Worm (Caenorhabditis elegans): ENCODE data around the gene frpr-4.

DNA sequence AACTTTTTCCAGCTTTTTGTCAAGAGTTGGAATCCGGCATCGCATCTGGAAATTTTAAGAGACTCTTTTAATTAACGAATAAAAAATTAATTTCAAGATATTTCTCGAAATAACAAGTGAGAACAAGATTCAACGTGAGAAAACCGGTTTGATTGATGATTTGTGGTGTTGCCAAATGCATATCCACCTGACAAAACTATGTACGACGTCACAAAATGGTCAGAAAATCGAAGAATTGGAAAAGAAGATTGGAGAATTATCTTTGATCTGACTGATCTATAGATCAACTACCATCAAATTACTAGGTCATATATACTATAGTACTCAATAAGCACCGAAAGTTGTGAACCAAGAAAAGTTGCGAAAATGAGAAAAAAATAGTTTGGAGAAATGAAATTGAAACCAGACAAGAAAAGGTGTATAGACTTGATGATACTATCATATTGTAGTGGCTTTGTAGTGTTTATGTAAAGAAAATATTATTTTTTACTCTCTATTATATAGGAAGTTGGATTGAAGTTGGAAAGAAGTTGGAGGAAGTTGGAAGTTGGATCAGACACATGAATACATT, 8.5 kb downstream of the frpr-4 start, which contains the start of gene ptr-6:
- TF ChIP-seq elt-2 (tag; optimal IDR thresholded peaks at IDR 0.05): no peak
- no peak for TF ChIP-seq jun-1 (tag; optimal IDR thresholded peaks at IDR 0.05)
- TF ChIP-seq aly-2 (tag; optimal IDR thresholded peaks at IDR 0.05): no peak
- no peak for TF ChIP-seq pqm-1 (tag; optimal IDR thresholded peaks at IDR 0.05)
- no peak for TF ChIP-seq nhr-11 (tag; optimal IDR thresholded peaks at IDR 0.05)
- TF ChIP-seq unc-62 (GFP tag; optimal IDR thresholded peaks at IDR 0.05): no peak
- no peak for TF ChIP-seq fos-1 (tag; optimal IDR thresholded peaks at IDR 0.05)
- no peak for TF ChIP-seq fkh-10 (GFP tag; optimal IDR thresholded peaks at IDR 0.05)
- TF ChIP-seq skn-1 (tag; optimal IDR thresholded peaks at IDR 0.05): no peak
- peak; percentile 36 for TF ChIP-seq nhr-90 (tag; optimal IDR thresholded peaks at IDR 0.05; ENCODE audit: poor library complexity)
- peak; percentile 1 for TF ChIP-seq tbx-2 (tag; optimal IDR thresholded peaks at IDR 0.05)

Data from whole organism, L1 larva.